Fruit fly (Drosophila melanogaster): ENCODE data around the gene Bro.

DNA sequence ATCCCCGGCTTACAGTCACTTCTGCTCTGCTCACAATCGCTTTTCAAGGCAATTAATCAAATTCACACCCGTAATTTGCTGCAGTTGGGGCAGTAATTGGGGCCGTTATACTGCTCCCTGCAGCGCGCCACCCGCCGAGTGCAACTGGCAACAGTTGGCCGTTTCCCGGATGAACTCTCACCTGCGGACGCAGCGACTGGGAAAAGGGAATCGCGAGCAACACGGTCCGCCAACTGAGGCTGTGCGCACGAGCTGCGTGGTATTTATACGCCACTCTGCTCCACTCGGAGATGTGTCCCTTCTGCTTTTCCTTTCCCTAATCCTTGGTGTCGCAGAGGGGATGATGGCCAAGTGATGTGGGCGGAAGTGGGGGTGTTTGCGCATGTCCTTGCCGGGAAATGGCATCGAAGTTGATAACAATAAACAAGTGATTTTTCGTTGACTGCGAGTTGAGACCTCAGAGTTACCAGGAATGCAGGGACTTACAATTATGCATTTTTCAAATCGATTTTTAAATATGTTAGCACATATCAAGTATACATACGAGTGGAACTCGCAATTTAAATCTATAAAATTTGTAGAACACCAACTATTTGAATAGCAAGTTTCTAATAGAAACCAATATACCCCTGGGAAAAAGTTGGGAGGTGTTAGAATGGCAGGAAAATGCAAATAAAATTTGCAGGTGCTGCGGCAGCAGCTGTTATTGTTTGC is 18.4 kb upstream of the Bro start, which contains the start of gene GC:
- no peak for TF ChIP-seq dac (GFP tag; optimal IDR thresholded peaks at IDR 0.05)
- TF ChIP-seq CG15336 (GFP tag; IDR thresholded peaks at IDR 0.05) = 0 out of 2 replicates have a peak, but pooled peaks have one; percentile 18
- TF ChIP-seq Eip75B (GFP tag; optimal IDR thresholded peaks at IDR 0.05) = peak; percentile 12
- TF ChIP-seq Sox102F (GFP tag; optimal IDR thresholded peaks at IDR 0.05) = peak; percentile 19
- peak; percentile 17 for TF ChIP-seq CG31627 (GFP tag; optimal IDR thresholded peaks at IDR 0.05)
